Worm (Caenorhabditis elegans) whole organism, early embryonic: ENCODE data around the gene phf-10.
A peak's percentile ranks its signal among the peaks of the same experiment; 100 is the strongest.

Experiments
- B0310.2 ChIP-seq: sonication (generic microtip); optimal IDR thresholded peaks from 2 replicates; lab custom pipeline; 2016; ENCODE audit warnings: mild to moderate bottlenecking, missing genetic modification characterization, missing compliant biosample characterization
- F13C5.2 ChIP-seq: sonication (generic microtip); optimal IDR thresholded peaks from 2 replicates; lab custom pipeline; 2017; ENCODE audit warnings: mild to moderate bottlenecking, missing genetic modification characterization, inconsistent platforms, missing compliant biosample characterization
- aly-1 ChIP-seq: sonication (generic microtip); optimal IDR thresholded peaks from 2 replicates; lab custom pipeline; 2016; ENCODE audit warnings: missing genetic modification characterization, missing compliant biosample characterization
- ama-1 ChIP-seq: fragments of 150-350 bp; optimal IDR thresholded peaks from 2 replicates; lab custom pipeline; 2014
- ceh-13 ChIP-seq: fragments of 200-800 bp; sonication (Bioruptor generic); optimal IDR thresholded peaks from 2 replicates; lab custom pipeline; 2018; ENCODE audit warnings: mild to moderate bottlenecking, missing genetic modification characterization, missing compliant biosample characterization
- ceh-36 ChIP-seq: sonication (generic microtip); optimal IDR thresholded peaks from 2 replicates; lab custom pipeline; 2016; ENCODE audit warnings: missing genetic modification characterization, inconsistent platforms, missing compliant biosample characterization
- ets-7 ChIP-seq: sonication (generic microtip); optimal IDR thresholded peaks from 2 replicates; lab custom pipeline; 2016; ENCODE audit warnings: missing genotype, missing genetic modification characterization, missing compliant biosample characterization
- flt-1 ChIP-seq: fragments of 200-800 bp; sonication (Bioruptor generic); IDR thresholded peaks from 2 replicates; pipeline ENCODE4 v1.3.6; 2022; ENCODE audit warnings: missing genetic modification characterization, missing compliant biosample characterization
- hmbx-1 ChIP-seq: sonication (generic microtip); optimal IDR thresholded peaks from 2 replicates; lab custom pipeline; 2016; ENCODE audit warnings: mild to moderate bottlenecking, missing genetic modification characterization, missing compliant biosample characterization
- hmg-4 ChIP-seq: fragments of 200-800 bp; sonication (Bioruptor generic); optimal IDR thresholded peaks from 2 replicates; lab custom pipeline; 2018; ENCODE audit warnings: mild to moderate bottlenecking, missing genetic modification characterization, missing compliant biosample characterization
- hnd-1 ChIP-seq: sonication (generic microtip); optimal IDR thresholded peaks from 2 replicates; lab custom pipeline; 2016; ENCODE audit warnings: missing genetic modification characterization, missing compliant biosample characterization
- pes-1 ChIP-seq: fragments of 200-800 bp; sonication (Bioruptor generic); IDR thresholded peaks from 2 replicates; pipeline ENCODE4 v1.3.6; 2022; ENCODE audit warnings: missing genetic modification reagents, missing genetic modification characterization, missing compliant biosample characterization
- scrt-1 ChIP-seq: fragments of 200-800 bp; sonication (Bioruptor generic); IDR thresholded peaks from 2 replicates; pipeline ENCODE4 v1.3.6; 2022; ENCODE audit warnings: missing genetic modification characterization, missing compliant biosample characterization
- sea-1 ChIP-seq: fragments of 200-800 bp; sonication (Bioruptor generic); conservative IDR thresholded peaks from 2 replicates; pipeline ENCODE4 v1.3.6; 2022; ENCODE audit warnings: missing genetic modification characterization, missing compliant biosample characterization
- tbx-11 ChIP-seq: fragments of 200-800 bp; sonication (Bioruptor generic); IDR thresholded peaks from 2 replicates; pipeline ENCODE4 v1.3.6; 2022; ENCODE audit warnings: missing genetic modification characterization, missing compliant biosample characterization
- tbx-37 ChIP-seq: fragments of 200-800 bp; sonication (Bioruptor generic); conservative IDR thresholded peaks from 2 replicates; pipeline ENCODE4 v1.3.6; 2022; ENCODE audit warnings: missing genetic modification reagents, missing genetic modification characterization, missing compliant biosample characterization
- tra-4 ChIP-seq: sonication (generic microtip); optimal IDR thresholded peaks from 2 replicates; lab custom pipeline; 2017; ENCODE audit warnings: missing genetic modification characterization, missing compliant biosample characterization

Gene phf-10

ce11 chrV:311485-312090 lies at the start of gene phf-10:
TSS of gene phf-10 (minus strand) at chrV:311565.
- TF ChIP-seq pes-1 (GFP tag; lab: Robert Waterston, UW) (peak; percentile 56; the same call in 1 of the 2 replicates), F13C5.2 (tag; lab: Kevin White, UChicago) (peak; percentile 56), scrt-1 (GFP tag; lab: Robert Waterston, UW) (no peak), ceh-13 (GFP tag; lab: Kevin White, UChicago) (no peak)

- TF ChIP-seq tra-4 (tag; lab: Kevin White, UChicago) (no peak), ama-1 (no peak), tbx-11 (no peak), aly-1 (tag; lab: Kevin White, UChicago) (no peak), ets-7 (no peak), ceh-36 (tag; lab: Kevin White, UChicago) (no peak), ceh-13 (GFP tag; lab: Kevin White, UChicago) (no peak), tbx-37 (no peak), hmbx-1 (no peak), B0310.2 (tag; lab: Kevin White, UChicago) (no peak), flt-1 (GFP tag; lab: Robert Waterston, UW) (no peak), scrt-1 (GFP tag; lab: Robert Waterston, UW) (no peak), sea-1 (GFP tag; lab: Robert Waterston, UW) (no peak), F13C5.2 (tag; lab: Kevin White, UChicago) (no peak), hmg-4 (GFP tag; lab: Kevin White, UChicago) (no peak), pes-1 (GFP tag; lab: Robert Waterston, UW) (no peak), hnd-1 (tag; lab: Kevin White, UChicago) (no peak)
Observed at ce11 chrV:360068-360467, 48.7 kb upstream of the phf-10 start.

- TF ChIP-seq ama-1 (no peak), aly-1 (tag; lab: Kevin White, UChicago) (no peak), tbx-11 (no peak), sea-1 (GFP tag; lab: Robert Waterston, UW) (no peak), tra-4 (tag; lab: Kevin White, UChicago) (no peak), hmbx-1 (no peak), pes-1 (GFP tag; lab: Robert Waterston, UW) (no peak), B0310.2 (tag; lab: Kevin White, UChicago) (no peak), scrt-1 (GFP tag; lab: Robert Waterston, UW) (no peak), hmg-4 (GFP tag; lab: Kevin White, UChicago) (no peak), F13C5.2 (tag; lab: Kevin White, UChicago) (no peak), ets-7 (no peak), tbx-37 (no peak)
Observed at ce11 chrV:359466-359865, 48.1 kb upstream of the phf-10 start, which contains the start of gene T22H9.1. TSS of gene T22H9.1 (plus strand) at chrV:359766.

ce11 chrV:358473-358872 lies 47.1 kb upstream of the phf-10 start:
- TF ChIP-seq F13C5.2 (tag; lab: Kevin White, UChicago) (no peak), sea-1 (GFP tag; lab: Robert Waterston, UW) (no peak), aly-1 (tag; lab: Kevin White, UChicago) (no peak), tra-4 (tag; lab: Kevin White, UChicago) (no peak), hmg-4 (GFP tag; lab: Kevin White, UChicago) (no peak), ceh-36 (tag; lab: Kevin White, UChicago) (no peak), tbx-37 (no peak), ets-7 (no peak), tbx-11 (no peak), ceh-13 (GFP tag; lab: Kevin White, UChicago) (no peak), flt-1 (GFP tag; lab: Robert Waterston, UW) (no peak), hmbx-1 (no peak), pes-1 (GFP tag; lab: Robert Waterston, UW) (no peak)

- TF ChIP-seq pes-1 (GFP tag; lab: Robert Waterston, UW) = no peak
Observed at ce11 chrV:356959-357702, 45.8 kb upstream of the phf-10 start.

ce11 chrV:351787-352186 lies 40.4 kb upstream of the phf-10 start:
- no peak for TF ChIP-seq aly-1 (tag; lab: Kevin White, UChicago)
- TF ChIP-seq ceh-13 (GFP tag; lab: Kevin White, UChicago) = no peak
- no peak for TF ChIP-seq scrt-1 (GFP tag; lab: Robert Waterston, UW)
- TF ChIP-seq tbx-37 = no peak
- no peak for TF ChIP-seq hnd-1 (tag; lab: Kevin White, UChicago)

- no peak for TF ChIP-seq scrt-1 (GFP tag; lab: Robert Waterston, UW)
- TF ChIP-seq hmbx-1 = no peak
- TF ChIP-seq tra-4 (tag; lab: Kevin White, UChicago) = no peak
- TF ChIP-seq hmg-4 (GFP tag; lab: Kevin White, UChicago) = no peak
- no peak for TF ChIP-seq pes-1 (GFP tag; lab: Robert Waterston, UW)
- TF ChIP-seq ets-7 = no peak
- no peak for TF ChIP-seq ama-1
- TF ChIP-seq sea-1 (GFP tag; lab: Robert Waterston, UW) = no peak
- no peak for TF ChIP-seq B0310.2 (tag; lab: Kevin White, UChicago)
- TF ChIP-seq tbx-37 = no peak
- no peak for TF ChIP-seq F13C5.2 (tag; lab: Kevin White, UChicago)
- TF ChIP-seq ceh-13 (GFP tag; lab: Kevin White, UChicago) = no peak
- TF ChIP-seq flt-1 (GFP tag; lab: Robert Waterston, UW) = no peak
- no peak for TF ChIP-seq aly-1 (tag; lab: Kevin White, UChicago)
- no peak for TF ChIP-seq tbx-11
- no peak for TF ChIP-seq hnd-1 (tag; lab: Kevin White, UChicago)
Observed at ce11 chrV:350822-351221, 39.5 kb upstream of the phf-10 start.
